Worm (Caenorhabditis elegans) whole organism, late embryonic: ENCODE measurements around the gene cogc-6.

Source experiments
- C08G9.2 ChIP-seq: sonication (generic microtip); optimal IDR thresholded peaks from 2 replicates; lab custom pipeline; 2016; ENCODE audit warnings: mild to moderate bottlenecking, missing genetic modification characterization, moderate library complexity, missing compliant biosample characterization
- C38D4.7 ChIP-seq: fragments of 200-800 bp; sonication (Bioruptor generic); optimal IDR thresholded peaks from 2 replicates; lab custom pipeline; 2018; ENCODE audit warnings: mild to moderate bottlenecking, missing genetic modification characterization, moderate library complexity, missing compliant biosample characterization
- K02D7.2 ChIP-seq: sonication (generic microtip); optimal IDR thresholded peaks from 2 replicates; lab custom pipeline; 2017; ENCODE audit warnings: mild to moderate bottlenecking, missing genetic modification characterization, missing compliant biosample characterization
- ceh-18 ChIP-seq: sonication (generic microtip); optimal IDR thresholded peaks from 2 replicates; lab custom pipeline; 2016; ENCODE audit warnings: missing genetic modification characterization, missing compliant biosample characterization
- ceh-22 ChIP-seq: sonication (generic microtip); optimal IDR thresholded peaks from 2 replicates; lab custom pipeline; 2017; ENCODE audit warnings: missing biosample characterization, missing genetic modification characterization
- ceh-30 ChIP-seq: fragments of 150-350 bp; optimal IDR thresholded peaks from 2 replicates; lab custom pipeline; 2014; ENCODE audit warnings: missing biosample characterization, missing genetic modification characterization
- ceh-34 ChIP-seq: sonication (generic microtip); optimal IDR thresholded peaks from 2 replicates; lab custom pipeline; 2016; ENCODE audit warnings: mild to moderate bottlenecking, missing genetic modification characterization, missing compliant biosample characterization
- ceh-45 ChIP-seq: fragments of 200-800 bp; sonication (Bioruptor generic); IDR thresholded peaks from 2 replicates; pipeline ENCODE4 v1.3.6; 2022; ENCODE audit warnings: missing genetic modification reagents, missing genetic modification characterization, missing compliant biosample characterization
- ceh-6 ChIP-seq: fragments of 200-800 bp; sonication (Bioruptor generic); optimal IDR thresholded peaks from 2 replicates; lab custom pipeline; 2018; ENCODE audit warnings: mild to moderate bottlenecking, missing genetic modification characterization, missing compliant biosample characterization
- ceh-9 ChIP-seq: sonication (generic microtip); optimal IDR thresholded peaks from 2 replicates; lab custom pipeline; 2016; ENCODE audit warnings: mild to moderate bottlenecking, missing genetic modification characterization, inconsistent platforms, missing compliant biosample characterization
- che-1 ChIP-seq: sonication (generic microtip); optimal IDR thresholded peaks from 2 replicates; lab custom pipeline; 2016; ENCODE audit warnings: mild to moderate bottlenecking, missing genetic modification characterization, missing compliant biosample characterization
- dmd-4 ChIP-seq: sonication (generic microtip); optimal IDR thresholded peaks from 2 replicates; lab custom pipeline; 2016; ENCODE audit warnings: borderline replicate concordance, missing genetic modification characterization, missing compliant biosample characterization
- elt-2 ChIP-seq: sonication (generic microtip); optimal IDR thresholded peaks from 2 replicates; lab custom pipeline; 2016; ENCODE audit warnings: missing genetic modification reagents, missing genetic modification characterization, missing compliant biosample characterization
- elt-4 ChIP-seq: sonication (generic microtip); optimal IDR thresholded peaks from 2 replicates; lab custom pipeline; 2016; ENCODE audit warnings: missing genetic modification characterization, missing compliant biosample characterization
- hlh-15 ChIP-seq: sonication (generic microtip); optimal IDR thresholded peaks from 2 replicates; lab custom pipeline; 2016; ENCODE audit warnings: missing genetic modification characterization, missing compliant biosample characterization
- hlh-30 ChIP-seq: sonication (generic microtip); optimal IDR thresholded peaks from 2 replicates; lab custom pipeline; 2017; ENCODE audit warnings: antibody characterized with exemption, missing genetic modification characterization, missing compliant biosample characterization; ENCODE audit not compliant: insufficient read depth
- hlh-8 ChIP-seq: sonication (generic microtip); optimal IDR thresholded peaks from 2 replicates; lab custom pipeline; 2016; ENCODE audit warnings: missing genotype, missing genetic modification characterization, missing compliant biosample characterization
- lin-11 ChIP-seq: fragments of 200-800 bp; sonication (Bioruptor generic); optimal IDR thresholded peaks from 2 replicates; lab custom pipeline; 2018; ENCODE audit warnings: mild to moderate bottlenecking, missing genetic modification characterization, missing compliant biosample characterization
- madf-2 ChIP-seq: sonication (generic microtip); optimal IDR thresholded peaks from 2 replicates; lab custom pipeline; 2017; ENCODE audit warnings: missing genetic modification characterization, missing compliant biosample characterization
- nhr-232 ChIP-seq: sonication (generic microtip); optimal IDR thresholded peaks from 2 replicates; lab custom pipeline; 2016; ENCODE audit warnings: missing genetic modification characterization, missing compliant biosample characterization
- odd-2 ChIP-seq: sonication (generic microtip); optimal IDR thresholded peaks from 2 replicates; lab custom pipeline; 2017; ENCODE audit warnings: antibody characterized with exemption, mild to moderate bottlenecking, missing genetic modification characterization, missing compliant biosample characterization
- pat-9 ChIP-seq: fragments of 200-800 bp; sonication (Bioruptor generic); optimal IDR thresholded peaks from 2 replicates; lab custom pipeline; 2018; ENCODE audit warnings: mild to moderate bottlenecking, missing genetic modification characterization, moderate library complexity, missing compliant biosample characterization
- pax-1 ChIP-seq: fragments of 150-350 bp; optimal IDR thresholded peaks from 2 replicates; lab custom pipeline; 2014; ENCODE audit warnings: missing biosample characterization, missing genetic modification characterization
- pqm-1 ChIP-seq: sonication (generic microtip); optimal IDR thresholded peaks from 2 replicates; lab custom pipeline; 2016; ENCODE audit warnings: missing genetic modification characterization, missing compliant biosample characterization
- ref-2 ChIP-seq: sonication (generic microtip); optimal IDR thresholded peaks from 2 replicates; lab custom pipeline; 2016; ENCODE audit warnings: missing genetic modification characterization, missing compliant biosample characterization
- rnt-1 ChIP-seq: sonication (generic microtip); optimal IDR thresholded peaks from 2 replicates; lab custom pipeline; 2016; ENCODE audit warnings: missing genetic modification characterization, missing compliant biosample characterization
- sox-2 ChIP-seq: fragments of 200-800 bp; sonication (Bioruptor generic); IDR thresholded peaks from 2 replicates; pipeline ENCODE4 v1.3.6; 2022; ENCODE audit warnings: missing genetic modification reagents, missing genetic modification characterization, missing compliant biosample characterization
- sox-4 ChIP-seq: sonication (generic microtip); optimal IDR thresholded peaks from 2 replicates; lab custom pipeline; 2017; ENCODE audit warnings: mild to moderate bottlenecking, missing genetic modification characterization, inconsistent platforms, missing compliant biosample characterization
- syd-9 ChIP-seq: sonication (generic microtip); optimal IDR thresholded peaks from 2 replicates; lab custom pipeline; 2016; ENCODE audit warnings: mild to moderate bottlenecking, missing genetic modification characterization, moderate library complexity, missing compliant biosample characterization
- tbx-2 ChIP-seq: sonication (generic microtip); optimal IDR thresholded peaks from 2 replicates; lab custom pipeline; 2016; ENCODE audit warnings: missing genetic modification characterization, missing compliant biosample characterization
- unc-55 ChIP-seq: sonication (generic microtip); optimal IDR thresholded peaks from 2 replicates; lab custom pipeline; 2017; ENCODE audit warnings: missing biosample characterization, missing genetic modification reagents, missing genetic modification characterization
- unc-86 ChIP-seq: sonication (generic microtip); optimal IDR thresholded peaks from 2 replicates; lab custom pipeline; 2016; ENCODE audit warnings: missing genetic modification characterization, missing compliant biosample characterization
- zip-5 ChIP-seq: sonication (generic microtip); optimal IDR thresholded peaks from 2 replicates; lab custom pipeline; 2016; ENCODE audit warnings: missing genetic modification characterization, missing compliant biosample characterization
- ztf-16 ChIP-seq: sonication (generic microtip); optimal IDR thresholded peaks from 2 replicates; lab custom pipeline; 2017; ENCODE audit warnings: missing genetic modification characterization, missing compliant biosample characterization

The cogc-6 gene

DNA sequence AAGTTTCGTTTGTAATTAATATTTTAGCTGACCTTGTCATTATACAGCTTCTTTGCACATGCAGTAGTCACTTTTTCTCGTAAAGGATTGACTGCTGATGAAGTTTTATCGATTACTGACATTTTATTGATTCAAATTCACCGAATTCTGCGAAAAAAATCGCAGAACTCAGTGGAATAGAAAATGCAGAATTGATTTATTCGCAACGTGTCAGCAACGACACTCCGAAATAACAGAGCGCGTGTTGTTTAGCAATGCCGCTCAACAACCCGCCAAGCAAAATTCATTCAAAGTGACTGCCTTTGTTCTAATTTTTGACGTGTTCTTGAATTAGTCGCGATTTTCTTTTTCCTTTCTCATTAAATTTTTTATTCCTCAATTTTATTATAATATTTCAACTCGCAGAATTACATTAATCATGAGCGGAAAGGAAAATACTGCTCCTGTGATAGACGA lies at the start of gene cogc-6, which contains the start of gene air-1:
Gene cogc-6 (minus strand): TSS at position 234 of the 456 bp plus-strand sequence.
Gene air-1 (plus strand): TSS at position 406 of the 456 bp plus-strand sequence.
- no peak for TF ChIP-seq sox-2 (GFP tag; lab: Robert Waterston, UW)

ce11 chrV:8269878-8270277 lies 48.8 kb upstream of the cogc-6 start:
- no peak for TF ChIP-seq ceh-34 (tag; lab: Kevin White, UChicago)
- no peak for TF ChIP-seq hlh-8 (tag; lab: Kevin White, UChicago)
- no peak for TF ChIP-seq C38D4.7 (GFP tag; lab: Kevin White, UChicago)
- TF ChIP-seq nhr-232 (tag; lab: Kevin White, UChicago), result no peak
- no peak for TF ChIP-seq unc-55 (GFP tag; lab: Kevin White, UChicago)
- no peak for TF ChIP-seq K02D7.2 (tag; lab: Kevin White, UChicago)
- TF ChIP-seq rnt-1, result no peak
- no peak for TF ChIP-seq madf-2 (tag; lab: Kevin White, UChicago)
- no peak for TF ChIP-seq zip-5 (tag; lab: Kevin White, UChicago)
- no peak for TF ChIP-seq pax-1 (tag; lab: Kevin White, UChicago)
- TF ChIP-seq ceh-9, result no peak
- TF ChIP-seq che-1 (tag; lab: Kevin White, UChicago), result no peak
- no peak for TF ChIP-seq unc-86 (tag; lab: Kevin White, UChicago)
- no peak for TF ChIP-seq sox-4 (tag; lab: Kevin White, UChicago)
- TF ChIP-seq hlh-30 (tag; lab: Kevin White, UChicago), result no peak
- TF ChIP-seq ceh-18, result no peak
- TF ChIP-seq ztf-16 (tag; lab: Kevin White, UChicago), result no peak
- no peak for TF ChIP-seq ceh-45 (GFP tag; lab: Robert Waterston, UW)
- no peak for TF ChIP-seq pat-9 (tag; lab: Kevin White, UChicago)
- no peak for TF ChIP-seq ceh-6 (GFP tag; lab: Kevin White, UChicago)

- peak; percentile 46 for TF ChIP-seq elt-2 (tag; lab: Kevin White, UChicago)
- no peak for TF ChIP-seq syd-9 (tag; lab: Kevin White, UChicago)
- no peak for TF ChIP-seq ceh-9
- no peak for TF ChIP-seq lin-11
- TF ChIP-seq odd-2 (tag; lab: Kevin White, UChicago), result no peak
- no peak for TF ChIP-seq ref-2 (tag; lab: Kevin White, UChicago)
- TF ChIP-seq C08G9.2, result no peak
- TF ChIP-seq pqm-1 (tag; lab: Kevin White, UChicago), result peak; percentile 2
- TF ChIP-seq ceh-34 (tag; lab: Kevin White, UChicago), result no peak
Observed at ce11 chrV:8268902-8269301, 47.8 kb upstream of the cogc-6 start, which contains the start of the genes asp-6 and asp-12. asp-6 (minus strand) TSS chrV:8268937. asp-12 (plus strand) TSS chrV:8269210.

- TF ChIP-seq unc-55 (GFP tag; lab: Kevin White, UChicago) (no peak), dmd-4 (tag; lab: Kevin White, UChicago) (no peak), hlh-15 (tag; lab: Kevin White, UChicago) (no peak), elt-2 (tag; lab: Kevin White, UChicago) (peak; percentile 77), ceh-22 (tag; lab: Kevin White, UChicago) (no peak), syd-9 (tag; lab: Kevin White, UChicago) (no peak), elt-4 (tag; lab: Kevin White, UChicago) (no peak)
Observed at ce11 chrV:8267275-8267674, 46.2 kb upstream of the cogc-6 start.

- TF ChIP-seq ceh-30 (tag; lab: Kevin White, UChicago) (no peak), ref-2 (tag; lab: Kevin White, UChicago) (no peak), ceh-9 (no peak), ceh-22 (tag; lab: Kevin White, UChicago) (no peak), tbx-2 (tag; lab: Kevin White, UChicago) (no peak)
Observed at ce11 chrV:8266232-8266631, 45.1 kb upstream of the cogc-6 start, which contains the start of gene F21F8.5. F21F8.5 (minus strand) TSS chrV:8266332.
